Fruit fly (Drosophila melanogaster): ENCODE results near the gene CG15459.

The CG15459 gene

DNA sequence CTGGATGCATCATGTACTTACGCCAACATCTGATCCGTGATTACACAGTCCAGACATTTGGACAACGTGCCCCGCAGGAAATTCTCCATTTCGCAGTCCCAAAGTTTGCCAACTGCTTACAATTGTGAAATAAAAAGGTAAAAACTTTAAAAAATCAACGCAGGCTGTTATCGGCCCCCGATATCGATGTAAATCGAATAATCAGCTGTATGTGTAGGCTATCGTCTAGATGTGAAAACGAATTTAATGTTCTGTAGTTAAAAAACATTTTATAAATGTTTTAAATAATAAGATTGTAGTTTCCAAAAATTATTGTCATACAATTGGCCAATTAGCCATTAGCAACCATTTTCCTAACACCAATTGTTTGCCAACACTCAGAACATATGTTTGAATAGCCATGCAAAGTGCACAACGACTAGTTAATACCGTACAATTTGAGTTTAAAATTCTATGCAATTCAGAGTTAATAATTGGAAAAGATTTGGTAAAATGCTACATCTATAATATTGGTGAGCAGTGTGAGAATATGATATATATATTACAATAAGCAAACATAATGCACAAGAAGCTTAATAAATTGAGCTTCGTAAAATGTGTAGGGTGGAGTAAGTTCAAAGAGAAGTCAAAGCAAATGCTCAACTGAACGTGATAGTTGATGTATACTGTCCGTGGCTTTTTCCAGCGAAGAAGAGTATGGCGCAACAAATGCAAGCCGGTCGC is 16.3 kb upstream of the CG15459 start, which contains the start of the genes CG11710 and mal (continued):
- TF ChIP-seq CG10959 (GFP tag; IDR thresholded peaks at IDR 0.05): peak; percentile 50; the same call in 1 of the 2 replicates
- TF ChIP-seq Optix (GFP tag; IDR thresholded peaks at IDR 0.05): peak; percentile 68; the same call in 2 of the 3 replicates
- TF ChIP-seq vvl (GFP tag; IDR thresholded peaks at IDR 0.05): peak; percentile 70; the same call in 1 of the 2 replicates
- TF ChIP-seq CG8944 (GFP tag; optimal IDR thresholded peaks at IDR 0.05): peak; percentile 46
- no peak for TF ChIP-seq caup (GFP tag; optimal IDR thresholded peaks at IDR 0.05; ENCODE audit: severe bottlenecking)
- no peak for TF ChIP-seq otp (GFP tag; IDR thresholded peaks at IDR 0.05)
- peak; percentile 31 for TF ChIP-seq Ravus (GFP tag; IDR thresholded peaks at IDR 0.05)
- peak; percentile 70 for TF ChIP-seq CG1647 (GFP tag; optimal IDR thresholded peaks at IDR 0.05)
- no peak for TF ChIP-seq odd (GFP tag; optimal IDR thresholded peaks at IDR 0.05)
- peak; percentile 88 for TF ChIP-seq CG13424 (tag; optimal IDR thresholded peaks at IDR 0.05)
- TF ChIP-seq org-1 (GFP tag; optimal IDR thresholded peaks at IDR 0.05): peak; percentile 57
- TF ChIP-seq CG33557 (GFP tag; optimal IDR thresholded peaks at IDR 0.05): no peak
- no peak for TF ChIP-seq CG42726 (GFP tag; IDR thresholded peaks at IDR 0.05; ENCODE audit: partially characterized antibody)
- TF ChIP-seq CG13296 (GFP tag; optimal IDR thresholded peaks at IDR 0.05): peak; percentile 86
- TF ChIP-seq kay (GFP tag; optimal IDR thresholded peaks at IDR 0.05): peak; percentile 54
- TF ChIP-seq CG7357 (GFP tag; IDR thresholded peaks at IDR 0.05): peak; percentile 71
- peak; percentile 79 for TF ChIP-seq CG6689 (GFP tag; IDR thresholded peaks at IDR 0.05)
- peak in 1 of 3 experiments; percentile 53 for TF ChIP-seq lola (GFP tag; optimal IDR thresholded peaks at IDR 0.05)
- TF ChIP-seq CG12236 (GFP tag; optimal IDR thresholded peaks at IDR 0.05): no peak
- TF ChIP-seq CG15514 (GFP tag; optimal IDR thresholded peaks at IDR 0.05): peak; percentile 54
- TF ChIP-seq CG7963 (GFP tag; IDR thresholded peaks at IDR 0.05; ENCODE audit: partially characterized antibody): no peak
- peak; percentile 81 for TF ChIP-seq Nf-YC (tag; optimal IDR thresholded peaks at IDR 0.05)
- TF ChIP-seq Lim3 (GFP tag; IDR thresholded peaks at IDR 0.05): no peak
- TF ChIP-seq chif (GFP tag; optimal IDR thresholded peaks at IDR 0.05): peak; percentile 36 to 68
- TF ChIP-seq Lpt (GFP tag; optimal IDR thresholded peaks at IDR 0.05): no peak
- no peak for TF ChIP-seq CG8765 (GFP tag; IDR thresholded peaks at IDR 0.05)
- peak; percentile 29; the same call in 1 of the 3 replicates for TF ChIP-seq vnd (GFP tag; IDR thresholded peaks at IDR 0.05; ENCODE audit: partially characterized antibody)
- TF ChIP-seq sens-2 (GFP tag; IDR thresholded peaks at IDR 0.05): peak; percentile 71; the same call in 1 of the 2 replicates
- TF ChIP-seq pfk (GFP tag; optimal IDR thresholded peaks at IDR 0.05): peak; percentile 14
- no peak for TF ChIP-seq p53 (GFP tag; optimal IDR thresholded peaks at IDR 0.05)
- no peak for TF ChIP-seq ac (GFP tag; optimal IDR thresholded peaks at IDR 0.05)
- TF ChIP-seq Ada2b (GFP tag; IDR thresholded peaks at IDR 0.05): peak; percentile 73
- TF ChIP-seq Side (GFP tag; optimal IDR thresholded peaks at IDR 0.05): peak; percentile 44
- TF ChIP-seq slbo (GFP tag; IDR thresholded peaks at IDR 0.05): peak; percentile 73
- TF ChIP-seq Hmr (GFP tag; optimal IDR thresholded peaks at IDR 0.05): no peak
- peak; percentile 61; the same call in 1 of the 2 replicates for TF ChIP-seq peb (GFP tag; IDR thresholded peaks at IDR 0.05)
- TF ChIP-seq CG34422 (GFP tag; IDR thresholded peaks at IDR 0.05): peak; percentile 77; the same call in 2 of the 3 replicates
- TF ChIP-seq Hr51 (GFP tag; optimal IDR thresholded peaks at IDR 0.05): peak in 1 of 2 experiments; percentile 32
- peak; percentile 53 for TF ChIP-seq CG17802 (tag; optimal IDR thresholded peaks at IDR 0.05)
- TF ChIP-seq CG17912 (GFP tag; optimal IDR thresholded peaks at IDR 0.05): no peak
- peak; percentile 50; the same call in 1 of the 2 replicates for TF ChIP-seq ap (GFP tag; IDR thresholded peaks at IDR 0.05)
- peak; percentile 52 for TF ChIP-seq CG1602 (GFP tag; optimal IDR thresholded peaks at IDR 0.05)
- TF ChIP-seq luna (GFP tag; optimal IDR thresholded peaks at IDR 0.05): peak; percentile 4
- TF ChIP-seq CG17568 (GFP tag; optimal IDR thresholded peaks at IDR 0.05): no peak
- TF ChIP-seq Elba2 (GFP tag; optimal IDR thresholded peaks at IDR 0.05): no peak
- no peak for TF ChIP-seq fd102C (GFP tag; optimal IDR thresholded peaks at IDR 0.05)
- no peak for TF ChIP-seq CG12071 (GFP tag; optimal IDR thresholded peaks at IDR 0.05)
- peak; percentile 15 for TF ChIP-seq dm (GFP tag; optimal IDR thresholded peaks at IDR 0.05)
- no peak for TF ChIP-seq Awh (GFP tag; IDR thresholded peaks at IDR 0.05)
